Fruit fly (Drosophila melanogaster) whole organism, wandering third instar larva: ENCODE measurements around the gene CG32603.

ENCODE experiments used
- Abd-B ChIP-seq: fragments of >200 bp; optimal IDR thresholded peaks from 2 replicates; lab custom pipeline; 2017; ENCODE audit warnings: missing biosample characterization, missing genetic modification characterization
- CG9705 ChIP-seq: fragments of 200-800 bp; sonication (Bioruptor generic); optimal IDR thresholded peaks from 2 replicates; lab custom pipeline; 2018; ENCODE audit warnings: missing biosample characterization, mild to moderate bottlenecking, missing genetic modification characterization
- CrebA ChIP-seq: fragments of 200-800 bp; sonication (Bioruptor generic); optimal IDR thresholded peaks from 2 replicates; lab custom pipeline; 2016; ENCODE audit warnings: missing biosample characterization, mild to moderate bottlenecking, missing genetic modification characterization, borderline replicate concordance
- Dif ChIP-seq: fragments of 200-275, 200-300 bp; sonication (Bioruptor generic); optimal IDR thresholded peaks from 2 replicates; lab custom pipeline; 2018; ENCODE audit warnings: missing biosample characterization, missing genetic modification characterization; ENCODE audit not compliant: partially characterized antibody
- GATAd ChIP-seq: sonication (Bioruptor generic); optimal IDR thresholded peaks from 2 replicates; lab custom pipeline; 2016; ENCODE audit warnings: missing biosample characterization, missing genetic modification characterization
- HLH106 ChIP-seq: fragments of 200-800 bp; optimal IDR thresholded peaks from 3 replicates; lab custom pipeline; 2019; ENCODE audit warnings: missing biosample characterization, mild to moderate bottlenecking, missing genetic modification characterization, moderate library complexity
- Hr78 ChIP-seq: fragments of >200 bp; optimal IDR thresholded peaks from 2 replicates; lab custom pipeline; 2017; ENCODE audit warnings: missing biosample characterization, missing genetic modification characterization
- Hr83 ChIP-seq: fragments of 200-300 bp; sonication (Bioruptor generic); optimal IDR thresholded peaks from 2 replicates; lab custom pipeline; 2016; ENCODE audit warnings: missing biosample characterization, mild to moderate bottlenecking, missing genetic modification characterization, moderate library complexity; ENCODE audit not compliant: poor library complexity, severe bottlenecking
- Jra ChIP-seq: sonication (Bioruptor generic); optimal IDR thresholded peaks from 2 replicates; lab custom pipeline; 2016; ENCODE audit warnings: missing biosample characterization, missing genetic modification characterization
- Mio ChIP-seq: sonication (Bioruptor generic); optimal IDR thresholded peaks from 2 replicates; lab custom pipeline; 2016; ENCODE audit warnings: missing biosample characterization, missing genetic modification characterization
- Myc ChIP-seq: fragments of >200 bp; optimal IDR thresholded peaks from 2 replicates; lab custom pipeline; 2017
- N ChIP-seq: fragments of >200 bp; optimal IDR thresholded peaks from 2 replicates; lab custom pipeline; 2018; ENCODE audit warnings: missing biosample characterization, missing external identifiers, missing genetic modification characterization
- Rel ChIP-seq, 2 experiments: fragments of 200-800 bp; sonication (Bioruptor generic) in 1 of 2; optimal IDR thresholded peaks; 2 replicates in 1 of 2; 3 replicates in 1 of 2; lab custom pipeline; 2016 to 2019; ENCODE audit warnings: mild to moderate bottlenecking in 2 of 2, missing biosample characterization in 2 of 2, missing genetic modification characterization in 2 of 2, moderate library complexity in 1 of 2
- Sp1 ChIP-seq: fragments of 200-800 bp; sonication (Bioruptor generic); optimal IDR thresholded peaks from 3 replicates; lab custom pipeline; 2019; ENCODE audit warnings: missing biosample characterization, mild to moderate bottlenecking, missing genetic modification characterization, moderate library complexity
- Vsx2 ChIP-seq: fragments of 200-300, 225-300 bp; sonication (Bioruptor generic); optimal IDR thresholded peaks from 2 replicates; lab custom pipeline; 2018; ENCODE audit warnings: missing biosample characterization, missing genetic modification characterization; ENCODE audit not compliant: partially characterized antibody
- br ChIP-seq: fragments of 200-800 bp; sonication (Bioruptor generic); optimal IDR thresholded peaks from 2 replicates; lab custom pipeline; 2016; ENCODE audit warnings: missing biosample characterization, missing genetic modification characterization
- dl ChIP-seq, 2 experiments: fragments of 175-275, 200-275 bp in 1 of 2; fragments of 200-275 bp in 1 of 2; sonication (Bioruptor generic); optimal IDR thresholded peaks; lab custom pipeline; 2018; ENCODE audit warnings: mild to moderate bottlenecking in 2 of 2, missing biosample characterization in 2 of 2, missing genetic modification characterization in 2 of 2, moderate library complexity in 2 of 2; ENCODE audit not compliant: partially characterized antibody in 2 of 2, insufficient read depth in 1 of 2
- dmrt93B ChIP-seq: fragments of 200-800 bp; sonication (Bioruptor generic); optimal IDR thresholded peaks from 2 replicates; lab custom pipeline; 2018; ENCODE audit warnings: missing biosample characterization, mild to moderate bottlenecking, missing genetic modification characterization
- dsf ChIP-seq: sonication (Bioruptor generic); optimal IDR thresholded peaks from 2 replicates; lab custom pipeline; 2016; ENCODE audit warnings: missing biosample characterization, missing genetic modification characterization, borderline replicate concordance
- ey ChIP-seq: fragments of 200-800 bp; sonication (Bioruptor generic); optimal IDR thresholded peaks from 2 replicates; lab custom pipeline; 2016; ENCODE audit warnings: missing biosample characterization, missing genetic modification characterization
- foxo ChIP-seq, 2 experiments: fragments of 200-800 bp; sonication (Bioruptor generic); optimal IDR thresholded peaks; 2 replicates in 1 of 2; 3 replicates in 1 of 2; lab custom pipeline; 2016 to 2017; ENCODE audit warnings: missing biosample characterization in 2 of 2, missing genetic modification characterization in 2 of 2
- fru ChIP-seq: fragments of 200-800 bp; sonication (Bioruptor generic); optimal IDR thresholded peaks from 3 replicates; lab custom pipeline; 2016; ENCODE audit warnings: missing biosample characterization, mild to moderate bottlenecking, missing genetic modification characterization
- h ChIP-seq: fragments of 200-800 bp; sonication (Bioruptor generic); optimal IDR thresholded peaks from 3 replicates; lab custom pipeline; 2016; ENCODE audit warnings: missing biosample characterization, mild to moderate bottlenecking, missing genetic modification characterization
- jim ChIP-seq: fragments of 175-275, 200-325 bp; sonication (Bioruptor generic); optimal IDR thresholded peaks from 2 replicates; lab custom pipeline; 2016; ENCODE audit warnings: missing biosample characterization, mild to moderate bottlenecking, missing genetic modification characterization
- lola ChIP-seq: fragments of >200 bp; optimal IDR thresholded peaks from 2 replicates; lab custom pipeline; 2017; ENCODE audit warnings: missing biosample characterization, missing genetic modification characterization
- pan ChIP-seq: fragments of >200 bp; optimal IDR thresholded peaks from 2 replicates; lab custom pipeline; 2017
- psq ChIP-seq: fragments of 200-800 bp; sonication (Bioruptor generic); optimal IDR thresholded peaks from 3 replicates; lab custom pipeline; 2017; ENCODE audit warnings: missing biosample characterization, mild to moderate bottlenecking, missing genetic modification characterization, moderate library complexity
- sage ChIP-seq: fragments of 200-800 bp; sonication (Bioruptor generic); optimal IDR thresholded peaks from 2 replicates; lab custom pipeline; 2016; ENCODE audit warnings: missing biosample characterization, mild to moderate bottlenecking, missing genetic modification characterization
- tai ChIP-seq: sonication (Bioruptor generic); optimal IDR thresholded peaks from 2 replicates; lab custom pipeline; 2016; ENCODE audit warnings: missing biosample characterization, missing genetic modification characterization
- usp ChIP-seq: fragments of >200 bp; optimal IDR thresholded peaks from 2 replicates; lab custom pipeline; 2017; ENCODE audit warnings: missing biosample characterization, missing genetic modification characterization

Gene CG32603

dm6 chrX:14173654-14174053 is 10.7 kb upstream of the CG32603 start:
- TF ChIP-seq h = no peak
- peak; percentile 27 for TF ChIP-seq Vsx2 (GFP tag; lab: Kevin White, UChicago)

- no peak for TF ChIP-seq dsf
- TF ChIP-seq Hr83 (GFP tag; lab: Kevin White, UChicago) = no peak
Measured at dm6 chrX:14174456-14174855, 9.9 kb upstream of the CG32603 start, which contains the start of gene CG1368. CG1368 (plus strand) TSS chrX:14174756.

- TF ChIP-seq Mio (GFP tag; lab: Kevin White, UChicago) (no peak), jim (no peak), pan (lab: Kevin White, UChicago) (no peak), ey (no peak)
Measured at dm6 chrX:14175663-14176062, 8.7 kb upstream of the CG32603 start.

DNA sequence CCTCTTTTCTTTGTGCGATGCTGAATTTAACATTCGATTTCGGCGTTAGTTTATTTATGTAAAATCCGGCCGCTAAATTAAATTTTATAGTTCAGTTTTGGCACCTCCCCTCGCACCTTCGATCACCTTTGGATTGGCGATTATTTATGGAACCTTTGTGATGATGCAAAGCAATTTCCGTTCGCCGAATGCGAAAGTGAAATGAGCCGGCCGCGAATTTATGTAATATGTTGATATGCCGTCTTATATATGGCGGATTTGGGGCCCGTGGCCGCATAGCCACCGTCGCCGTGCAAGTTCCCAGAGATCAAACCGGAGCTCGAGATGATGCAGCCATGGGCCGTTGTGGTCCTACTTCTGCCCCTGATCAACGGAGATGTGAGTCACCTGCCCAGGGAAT is 7.7 kb upstream of the CG32603 start, which contains the start of gene CG11581:
TSS of gene CG11581 (plus strand) at position 301 of the 400 bp plus-strand sequence.
- TF ChIP-seq Sp1 (GFP tag; lab: Kevin White, UChicago) (no peak), GATAd (GFP tag; lab: Kevin White, UChicago) (no peak), pan (lab: Kevin White, UChicago) (no peak), Abd-B (no peak), Rel (GFP tag; optimal IDR thresholded peaks at IDR 0.05; lab: Kevin White, UChicago) (no peak), Rel (tag; optimal IDR thresholded peaks at IDR 0.05; lab: Kevin White, UChicago) (no peak), Jra (GFP tag; lab: Kevin White, UChicago) (no peak), dsf (no peak), dmrt93B (no peak), br (GFP tag; lab: Kevin White, UChicago) (no peak), Myc (lab: Kevin White, UChicago) (no peak), sage (GFP tag; lab: Kevin White, UChicago) (no peak), tai (GFP tag; lab: Kevin White, UChicago) (no peak), Hr78 (GFP tag; lab: Kevin White, UChicago) (no peak), Dif (no peak)

dm6 chrX:14180728-14181127 is 3.6 kb upstream of the CG32603 start, which contains the start of gene CG11584:
CG11584 (plus strand) TSS chrX:14181028.
- TF ChIP-seq dl (GFP tag; optimal IDR thresholded peaks at IDR 0.05; lab: Kevin White, UChicago; ENCODE audit: insufficient read depth in 1 of 2, partially characterized antibody in 2 of 2) (no peak), sage (GFP tag; lab: Kevin White, UChicago) (no peak), lola (no peak), GATAd (GFP tag; lab: Kevin White, UChicago) (no peak), Jra (GFP tag; lab: Kevin White, UChicago) (no peak), fru (GFP tag; lab: Kevin White, UChicago) (no peak), CrebA (GFP tag; lab: Kevin White, UChicago) (no peak)
- TF ChIP-seq, all 38 proteins: peak for 0

- TF ChIP-seq foxo (GFP tag; optimal IDR thresholded peaks at IDR 0.05; lab: Kevin White, UChicago) (no peak), HLH106 (tag; lab: Kevin White, UChicago) (no peak), psq (GFP tag; lab: Kevin White, UChicago) (no peak), dsf (no peak), usp (GFP tag; lab: Kevin White, UChicago) (no peak), CG9705 (GFP tag; lab: Kevin White, UChicago) (no peak)
Measured at dm6 chrX:14186953-14187352, 2.6 kb downstream of the CG32603 start, which contains the start of gene CG12481. CG12481 (plus strand) TSS chrX:14187253.

dm6 chrX:14189216-14189615 is 4.9 kb downstream of the CG32603 start, which contains the start of gene CG11585:
CG11585 (plus strand) TSS chrX:14189516.
- no peak for TF ChIP-seq h
- no peak for TF ChIP-seq N (GFP tag; lab: Kevin White, UChicago)
- no peak for TF ChIP-seq Hr83 (GFP tag; lab: Kevin White, UChicago)
- TF ChIP-seq, all 38 proteins: peak for 0
